Worm (Caenorhabditis elegans): ENCODE measurements around the gene acs-2.
A peak's percentile ranks its signal among the peaks of the same experiment; 100 is the strongest.

The acs-2 gene

ce11 chrV:15533864-15534263 lies 33.3 kb upstream of the acs-2 start, which contains the start of gene F21A3.2:
Gene F21A3.2 (minus strand): TSS chrV:15533964.
- TF ChIP-seq zag-1 (tag; optimal IDR thresholded peaks at IDR 0.05) = no peak
- no peak for TF ChIP-seq ZK546.5 (tag; optimal IDR thresholded peaks at IDR 0.05)

ce11 chrV:15536320-15536719 lies 30.9 kb upstream of the acs-2 start, which contains the start of gene F21A3.4:
Gene F21A3.4 (plus strand): TSS chrV:15536620.
- TF ChIP-seq ceh-82 (tag; optimal IDR thresholded peaks at IDR 0.05) = no peak
- TF ChIP-seq fkh-2 (tag; optimal IDR thresholded peaks at IDR 0.05) = no peak
- no peak for TF ChIP-seq daf-12 (tag; optimal IDR thresholded peaks at IDR 0.05)
- TF ChIP-seq R02D3.7 (tag; optimal IDR thresholded peaks at IDR 0.05) = no peak
- no peak for TF ChIP-seq nhr-77 (tag; optimal IDR thresholded peaks at IDR 0.05)
- no peak for TF ChIP-seq aly-2 (tag; optimal IDR thresholded peaks at IDR 0.05)
- TF ChIP-seq nhr-237 (tag; optimal IDR thresholded peaks at IDR 0.05) = no peak
- no peak for TF ChIP-seq elt-3 (tag; optimal IDR thresholded peaks at IDR 0.05)
- no peak for TF ChIP-seq nhr-28 (tag; optimal IDR thresholded peaks at IDR 0.05)
- TF ChIP-seq fkh-10 (GFP tag; optimal IDR thresholded peaks at IDR 0.05) = no peak
- no peak for TF ChIP-seq nhr-25 (tag; optimal IDR thresholded peaks at IDR 0.05)
- TF ChIP-seq elt-2 (tag; optimal IDR thresholded peaks at IDR 0.05) = no peak
- TF ChIP-seq pha-4 (tag; optimal IDR thresholded peaks at IDR 0.05) = no peak
- TF ChIP-seq nhr-67 (tag; optimal IDR thresholded peaks at IDR 0.05) = no peak
- no peak for TF ChIP-seq ceh-16 (tag; optimal IDR thresholded peaks at IDR 0.05)
- TF ChIP-seq egl-5 (tag; optimal IDR thresholded peaks at IDR 0.05) = no peak
- TF ChIP-seq ama-1 (optimal IDR thresholded peaks at IDR 0.05) = no peak
- TF ChIP-seq jun-1 (tag; optimal IDR thresholded peaks at IDR 0.05) = no peak
- TF ChIP-seq lsy-12 (tag; optimal IDR thresholded peaks at IDR 0.05) = no peak
- TF ChIP-seq skn-1 (tag; optimal IDR thresholded peaks at IDR 0.05) = no peak

ce11 chrV:15537923-15538322 lies 29.3 kb upstream of the acs-2 start, which contains the start of gene prde-1:
Gene prde-1 (plus strand): TSS chrV:15538244.
- no peak for TF ChIP-seq eor-1 (tag; optimal IDR thresholded peaks at IDR 0.05)
- no peak for TF ChIP-seq mml-1 (tag; optimal IDR thresholded peaks at IDR 0.05)
- no peak for TF ChIP-seq skn-1 (tag; optimal IDR thresholded peaks at IDR 0.05)
- no peak for TF ChIP-seq ceh-28 (tag; optimal IDR thresholded peaks at IDR 0.05)

- TF ChIP-seq jun-1 (tag; optimal IDR thresholded peaks at IDR 0.05) (no peak), hmg-11 (tag; optimal IDR thresholded peaks at IDR 0.05) (no peak), elt-2 (tag; optimal IDR thresholded peaks at IDR 0.05) (no peak), pha-4 (tag; optimal IDR thresholded peaks at IDR 0.05) (no peak), ZK546.5 (tag; optimal IDR thresholded peaks at IDR 0.05) (no peak), mml-1 (tag; optimal IDR thresholded peaks at IDR 0.05) (no peak), nhr-25 (tag; optimal IDR thresholded peaks at IDR 0.05) (no peak), fkh-10 (GFP tag; optimal IDR thresholded peaks at IDR 0.05) (no peak)
Measured at ce11 chrV:15543252-15543651, 23.9 kb upstream of the acs-2 start.

- TF ChIP-seq sea-2 (GFP tag; optimal IDR thresholded peaks at IDR 0.05) = no peak
- TF ChIP-seq nhr-43 (tag; optimal IDR thresholded peaks at IDR 0.05; ENCODE audit: poor library complexity, severe bottlenecking) = no peak
- TF ChIP-seq nhr-11 (tag; optimal IDR thresholded peaks at IDR 0.05) = no peak
- no peak for TF ChIP-seq zag-1 (tag; optimal IDR thresholded peaks at IDR 0.05)
- TF ChIP-seq unc-62 (GFP tag; optimal IDR thresholded peaks at IDR 0.05) = no peak
- peak; percentile 80 for TF ChIP-seq nfya-1 (tag; optimal IDR thresholded peaks at IDR 0.05; ENCODE audit: insufficient read depth)
- TF ChIP-seq ZK546.5 (tag; optimal IDR thresholded peaks at IDR 0.05) = no peak
Measured at ce11 chrV:15544898-15545297, 22.3 kb upstream of the acs-2 start, which contains the start of gene glb-14. Gene glb-14 (minus strand): TSS chrV:15544994.

ce11 chrV:15547727-15548126 lies 19.5 kb upstream of the acs-2 start:
- TF ChIP-seq elt-3 (tag; optimal IDR thresholded peaks at IDR 0.05) = no peak
- TF ChIP-seq skn-1 (tag; optimal IDR thresholded peaks at IDR 0.05) = no peak
- no peak for TF ChIP-seq nhr-77 (tag; optimal IDR thresholded peaks at IDR 0.05)
- peak; percentile 39 for TF ChIP-seq nhr-43 (tag; optimal IDR thresholded peaks at IDR 0.05; ENCODE audit: poor library complexity, severe bottlenecking)
- no peak for TF ChIP-seq snpc-4 (tag; optimal IDR thresholded peaks at IDR 0.05)
- TF ChIP-seq ZK546.5 (tag; optimal IDR thresholded peaks at IDR 0.05) = no peak
- TF ChIP-seq fkh-2 (tag; optimal IDR thresholded peaks at IDR 0.05) = no peak
